Worm (Caenorhabditis elegans): Measurements from ENCODE around the gene K08D8.11.
A peak's percentile ranks its signal among the peaks of the same experiment; 100 is the strongest.

The K08D8.11 gene

ce11 chrIV:12894996-12895395 is at the start of gene K08D8.11:
Gene K08D8.11 (plus strand): TSS chrIV:12895296.
- TF ChIP-seq snpc-4 (tag; optimal IDR thresholded peaks at IDR 0.05) = no peak
- TF ChIP-seq zag-1 (tag; optimal IDR thresholded peaks at IDR 0.05) = no peak
- TF ChIP-seq pha-4 (tag; optimal IDR thresholded peaks at IDR 0.05) = no peak
- no peak for TF ChIP-seq nhr-28 (tag; optimal IDR thresholded peaks at IDR 0.05)
- no peak for TF ChIP-seq nhr-12 (tag; optimal IDR thresholded peaks at IDR 0.05)

ce11 chrIV:12845596-12845995 is 49.5 kb upstream of the K08D8.11 start, which contains the start of gene txt-19:
Gene txt-19 (plus strand): TSS chrIV:12845899.
- peak; percentile 8 for TF ChIP-seq hmg-11 (tag; optimal IDR thresholded peaks at IDR 0.05)
- peak; percentile 50 for TF ChIP-seq nfya-1 (tag; optimal IDR thresholded peaks at IDR 0.05; ENCODE audit: insufficient read depth)
- no peak for TF ChIP-seq nhr-23 (tag; optimal IDR thresholded peaks at IDR 0.05)
- peak; percentile 63 for TF ChIP-seq lin-39 (tag; optimal IDR thresholded peaks at IDR 0.05)
- no peak for TF ChIP-seq nhr-77 (tag; optimal IDR thresholded peaks at IDR 0.05)

- TF ChIP-seq pha-4 (tag; optimal IDR thresholded peaks at IDR 0.05) (peak; percentile 39), hmg-11 (tag; optimal IDR thresholded peaks at IDR 0.05) (peak; percentile 11), nhr-28 (tag; optimal IDR thresholded peaks at IDR 0.05) (no peak), nfya-1 (tag; optimal IDR thresholded peaks at IDR 0.05; ENCODE audit: insufficient read depth) (peak; percentile 26), fos-1 (tag; optimal IDR thresholded peaks at IDR 0.05) (no peak), jun-1 (tag; optimal IDR thresholded peaks at IDR 0.05) (no peak), ceh-82 (tag; optimal IDR thresholded peaks at IDR 0.05) (no peak), ztf-4 (tag; optimal IDR thresholded peaks at IDR 0.05) (no peak), ZK546.5 (tag; optimal IDR thresholded peaks at IDR 0.05) (no peak), nhr-23 (tag; optimal IDR thresholded peaks at IDR 0.05) (no peak)
Observed at ce11 chrIV:12849030-12849560, 46.0 kb upstream of the K08D8.11 start, which contains the start of gene srf-3. Gene srf-3 (plus strand): TSS chrIV:12849510.

- TF ChIP-seq ztf-4 (tag; optimal IDR thresholded peaks at IDR 0.05) (no peak), elt-2 (tag; optimal IDR thresholded peaks at IDR 0.05) (peak; percentile 7)
Observed at ce11 chrIV:12854372-12855114, 40.6 kb upstream of the K08D8.11 start.

ce11 chrIV:12855248-12855647 is 39.8 kb upstream of the K08D8.11 start, which contains the start of gene nstp-5:
Gene nstp-5 (plus strand): TSS chrIV:12855548.
- TF ChIP-seq pqm-1 (tag; optimal IDR thresholded peaks at IDR 0.05) (no peak), nhr-28 (tag; optimal IDR thresholded peaks at IDR 0.05) (no peak), lin-15B (tag; optimal IDR thresholded peaks at IDR 0.05) (no peak), nhr-25 (tag; optimal IDR thresholded peaks at IDR 0.05) (no peak), unc-39 (tag; optimal IDR thresholded peaks at IDR 0.05) (no peak), aly-2 (tag; optimal IDR thresholded peaks at IDR 0.05) (no peak), mml-1 (tag; optimal IDR thresholded peaks at IDR 0.05) (no peak)

- TF ChIP-seq nhr-67 (tag; optimal IDR thresholded peaks at IDR 0.05) (no peak), elt-1 (tag; optimal IDR thresholded peaks at IDR 0.05) (no peak), fos-1 (tag; optimal IDR thresholded peaks at IDR 0.05) (no peak), tbx-2 (tag; optimal IDR thresholded peaks at IDR 0.05) (no peak), lin-39 (tag; optimal IDR thresholded peaks at IDR 0.05) (no peak), elt-3 (tag; optimal IDR thresholded peaks at IDR 0.05) (no peak), nhr-11 (tag; optimal IDR thresholded peaks at IDR 0.05) (no peak), snpc-4 (tag; optimal IDR thresholded peaks at IDR 0.05) (no peak), unc-62 (GFP tag; optimal IDR thresholded peaks at IDR 0.05) (no peak), egl-27 (tag; optimal IDR thresholded peaks at IDR 0.05) (no peak), ceh-82 (tag; optimal IDR thresholded peaks at IDR 0.05) (no peak), sea-2 (GFP tag; optimal IDR thresholded peaks at IDR 0.05) (no peak), R02D3.7 (tag; optimal IDR thresholded peaks at IDR 0.05) (no peak), ztf-11 (tag; optimal IDR thresholded peaks at IDR 0.05) (no peak)
Observed at ce11 chrIV:12859797-12860196, 35.3 kb upstream of the K08D8.11 start, which contains the start of gene gcy-18. Gene gcy-18 (plus strand): TSS chrIV:12860097.

Measured in whole organism, L3 larva.